Fruit fly (Drosophila melanogaster) whole organism, pupa: Measurements from ENCODE around the gene nrv3.

ENCODE experiments used
- CG10348 ChIP-seq: fragments of 200-800 bp; sonication (Bioruptor generic); IDR thresholded peaks from 2 replicates; pipeline ENCODE4 v1.3.6; 2022; ENCODE audit warnings: missing biosample characterization, missing genetic modification characterization
- CG15710 ChIP-seq: fragments of 200-800 bp; sonication (Bioruptor generic); optimal IDR thresholded peaks from 2 replicates; lab custom pipeline; 2018; ENCODE audit warnings: missing biosample characterization, mild to moderate bottlenecking, missing genetic modification characterization, moderate library complexity
- CG4496 ChIP-seq: fragments of 200-800 bp; sonication (Bioruptor generic); IDR thresholded peaks from 3 replicates; pipeline ENCODE4 v1.3.6; 2022; ENCODE audit warnings: missing biosample characterization, missing genetic modification characterization
- CG8159 ChIP-seq: fragments of 200-800 bp; sonication (Bioruptor generic); optimal IDR thresholded peaks from 3 replicates; lab custom pipeline; 2018; ENCODE audit warnings: missing biosample characterization, mild to moderate bottlenecking, missing genetic modification characterization, moderate library complexity
- D1 ChIP-seq: fragments of 200-800 bp; sonication (Bioruptor generic); optimal IDR thresholded peaks from 2 replicates; lab custom pipeline; 2018; ENCODE audit warnings: missing biosample characterization, mild to moderate bottlenecking, missing genetic modification characterization, moderate library complexity
- fd96Ca ChIP-seq: fragments of 200-800 bp; sonication (Bioruptor generic); IDR thresholded peaks from 3 replicates; pipeline ENCODE4 v1.3.6; 2022; ENCODE audit warnings: missing biosample characterization, missing genetic modification characterization

dm6 chr2L:21330823-21331222 is 49.0 kb upstream of the nrv3 start:
- TF ChIP-seq D1 (tag; lab: Kevin White, UChicago) (no peak), CG4496 (GFP tag; lab: Robert Waterston, UW) (no peak), CG10348 (GFP tag; lab: Robert Waterston, UW) (no peak), fd96Ca (GFP tag; lab: Robert Waterston, UW) (no peak), CG15710 (tag; lab: Kevin White, UChicago) (no peak), CG8159 (no peak)
